Worm (Caenorhabditis elegans): ENCODE measurements around the gene ZK1128.3.

DNA sequence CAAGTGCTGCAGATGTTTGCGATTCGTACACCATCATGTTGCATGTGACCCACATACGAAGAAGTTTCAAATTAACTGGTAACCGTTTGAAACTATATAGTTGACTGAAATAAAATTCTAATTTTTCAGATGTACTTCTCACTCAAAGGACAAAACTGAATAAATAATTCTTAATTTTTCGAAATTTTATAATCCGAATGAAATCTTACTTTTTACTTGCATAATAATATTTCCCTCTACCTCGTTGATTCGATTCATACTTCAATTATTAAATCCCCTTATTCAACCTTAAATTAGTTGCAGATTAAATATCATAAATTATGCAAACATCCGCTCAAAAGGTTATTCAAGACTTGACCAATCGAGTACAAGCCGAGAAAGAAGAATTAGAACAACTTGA lies 32.7 kb downstream of the ZK1128.3 start, which contains the start of gene T16H12.2:
- TF ChIP-seq dpl-1 (GFP tag; optimal IDR thresholded peaks at IDR 0.05) (no peak), ztf-6 (GFP tag; IDR thresholded peaks at IDR 0.05) (no peak), nfyb-1 (GFP tag; IDR thresholded peaks at IDR 0.05) (no peak)
